Worm (Caenorhabditis elegans) whole organism, L4 larva: Measurements from ENCODE around the gene plk-3.
A peak's percentile ranks its signal among the peaks of the same experiment; 100 is the strongest.

ENCODE experiments used
- D1046.2 ChIP-seq: fragments of 200-800 bp; sonication (Bioruptor generic); IDR thresholded peaks from 2 replicates; pipeline ENCODE4 v1.3.6; 2022; ENCODE audit warnings: missing genetic modification characterization, missing compliant biosample characterization
- F26F4.8 ChIP-seq: fragments of 200-800 bp; sonication (Bioruptor generic); conservative IDR thresholded peaks from 2 replicates; pipeline ENCODE4 v1.3.6; 2022; ENCODE audit warnings: missing genetic modification characterization, missing compliant biosample characterization
- F49E8.2 ChIP-seq: sonication (generic microtip); optimal IDR thresholded peaks from 2 replicates; lab custom pipeline; 2016; ENCODE audit warnings: missing compliant biosample characterization, mild to moderate bottlenecking, missing genetic modification characterization, borderline replicate concordance
- T20F7.1 ChIP-seq: fragments of 200-800 bp; sonication (Bioruptor generic); optimal IDR thresholded peaks from 2 replicates; lab custom pipeline; 2018; ENCODE audit warnings: mild to moderate bottlenecking, missing genetic modification characterization, missing compliant biosample characterization
- Y48G9A.11 ChIP-seq: fragments of 200-800 bp; sonication (Bioruptor generic); IDR thresholded peaks from 2 replicates; pipeline ENCODE4 v1.3.6; 2022; ENCODE audit warnings: missing genetic modification reagents, missing genetic modification characterization, missing compliant biosample characterization
- Y5F2A.4 ChIP-seq: fragments of 200-800 bp; sonication (Bioruptor generic); optimal IDR thresholded peaks from 2 replicates; lab custom pipeline; 2018; ENCODE audit warnings: mild to moderate bottlenecking, missing genetic modification characterization, missing compliant biosample characterization
- ZK337.2 ChIP-seq: fragments of 200-800 bp; sonication (Bioruptor generic); IDR thresholded peaks from 2 replicates; pipeline ENCODE4 v1.3.6; 2022; ENCODE audit warnings: missing genetic modification reagents, missing genetic modification characterization, missing compliant biosample characterization
- aha-1 ChIP-seq: fragments of 150-350 bp; peaks from one replicate; lab custom pipeline; 2014; ENCODE audit warnings: missing biosample characterization, missing genetic modification characterization
- aly-2 ChIP-seq: sonication (generic microtip); optimal IDR thresholded peaks from 2 replicates; lab custom pipeline; 2018; ENCODE audit warnings: missing biosample characterization, missing genetic modification characterization
- arid-1 ChIP-seq: fragments of 200-800 bp; sonication (Bioruptor generic); conservative IDR thresholded peaks from 2 replicates; pipeline ENCODE4 v1.3.6; 2022; ENCODE audit warnings: missing genetic modification reagents, missing genetic modification characterization, missing compliant biosample characterization
- attf-4 ChIP-seq: sonication (generic microtip); optimal IDR thresholded peaks from 3 replicates; lab custom pipeline; 2017; ENCODE audit warnings: missing biosample characterization, missing genetic modification characterization
- ceh-28 ChIP-seq: fragments of 150-350 bp; optimal IDR thresholded peaks from 2 replicates; lab custom pipeline; 2014; ENCODE audit warnings: missing biosample characterization, missing genetic modification reagents, missing genetic modification characterization
- cey-2 ChIP-seq: sonication (generic microtip); optimal IDR thresholded peaks from 3 replicates; lab custom pipeline; 2017; ENCODE audit warnings: missing genetic modification characterization, mild to moderate bottlenecking, missing compliant biosample characterization, antibody characterized with exemption, borderline replicate concordance; ENCODE audit not compliant: insufficient read depth
- daf-12 ChIP-seq: fragments of 150-350 bp; optimal IDR thresholded peaks from 2 replicates; lab custom pipeline; 2014; ENCODE audit warnings: missing biosample characterization, missing genetic modification reagents, missing genetic modification characterization
- daf-16 ChIP-seq, 3 experiments: sonication (generic microtip); optimal IDR thresholded peaks; 2 replicates each; lab custom pipeline; 2016 to 2017; ENCODE audit warnings: missing genetic modification characterization in 3 of 3, missing genetic modification reagents in 3 of 3, mild to moderate bottlenecking in 2 of 3, missing compliant biosample characterization in 2 of 3, missing biosample characterization in 1 of 3, moderate library complexity in 1 of 3
- daf-8 ChIP-seq: fragments of 200-800 bp; sonication (Bioruptor generic); IDR thresholded peaks from 2 replicates; pipeline ENCODE4 v1.3.6; 2022; ENCODE audit warnings: missing genetic modification characterization, missing compliant biosample characterization
- dmd-8 ChIP-seq: fragments of 200-800 bp; sonication (Bioruptor generic); IDR thresholded peaks from 2 replicates; pipeline ENCODE4 v1.3.6; 2022; ENCODE audit warnings: missing genetic modification characterization, missing compliant biosample characterization
- dpl-1 ChIP-seq: fragments of 150-350 bp; optimal IDR thresholded peaks from 2 replicates; lab custom pipeline; 2014; ENCODE audit warnings: missing biosample characterization, missing genetic modification reagents, missing genetic modification characterization
- duxl-1 ChIP-seq: sonication (generic microtip); optimal IDR thresholded peaks from 2 replicates; lab custom pipeline; 2016; ENCODE audit warnings: mild to moderate bottlenecking, missing genetic modification characterization, moderate library complexity, missing compliant biosample characterization; ENCODE audit not compliant: poor library complexity
- dve-1 ChIP-seq: sonication (generic microtip); optimal IDR thresholded peaks from 2 replicates; lab custom pipeline; 2017; ENCODE audit warnings: antibody characterized with exemption, mild to moderate bottlenecking, missing genetic modification characterization, missing compliant biosample characterization; ENCODE audit not compliant: insufficient read depth
- fkh-10 ChIP-seq: fragments of 150-350 bp; optimal IDR thresholded peaks from 2 replicates; lab custom pipeline; 2014; ENCODE audit warnings: missing biosample characterization, missing genetic modification reagents, missing genetic modification characterization
- lim-7 ChIP-seq: fragments of 200-800 bp; sonication (Bioruptor generic); IDR thresholded peaks from 2 replicates; pipeline ENCODE4 v1.3.6; 2022; ENCODE audit warnings: missing genetic modification characterization, missing compliant biosample characterization
- lin-1 ChIP-seq: fragments of 200-800 bp; sonication (Bioruptor generic); IDR thresholded peaks from 2 replicates; pipeline ENCODE4 v1.3.6; 2022; ENCODE audit warnings: missing genetic modification reagents, missing genetic modification characterization, missing compliant biosample characterization
- lin-13 ChIP-seq: fragments of 150-350 bp; optimal IDR thresholded peaks from 2 replicates; lab custom pipeline; 2014; ENCODE audit warnings: missing biosample characterization, missing genetic modification reagents, missing genetic modification characterization
- lin-29 ChIP-seq: fragments of 200-800 bp; sonication (Bioruptor generic); IDR thresholded peaks from 2 replicates; pipeline ENCODE4 v1.3.6; 2022; ENCODE audit warnings: missing genetic modification reagents, missing genetic modification characterization, missing compliant biosample characterization
- lin-38 ChIP-seq: fragments of 200-800 bp; sonication (Bioruptor generic); IDR thresholded peaks from 2 replicates; pipeline ENCODE4 v1.3.6; 2022; ENCODE audit warnings: missing genetic modification reagents, missing genetic modification characterization, missing compliant biosample characterization
- lin-39 ChIP-seq: fragments of 150-350 bp; optimal IDR thresholded peaks from 2 replicates; lab custom pipeline; 2014; ENCODE audit warnings: missing biosample characterization, missing genetic modification reagents, missing genetic modification characterization
- lir-3 ChIP-seq: sonication (generic microtip); optimal IDR thresholded peaks from 2 replicates; lab custom pipeline; 2016; ENCODE audit warnings: mild to moderate bottlenecking, missing genetic modification characterization, missing compliant biosample characterization
- lsy-2 ChIP-seq, 2 experiments: fragments of 150-350 bp in 1 of 2; sonication (generic microtip) in 1 of 2; optimal IDR thresholded peaks; 2 replicates each; lab custom pipeline; 2014 to 2017; ENCODE audit warnings: missing biosample characterization in 2 of 2, missing genetic modification characterization in 2 of 2
- mdl-1 ChIP-seq, 2 experiments: fragments of 150-350 bp in 1 of 2; sonication (generic microtip) in 1 of 2; optimal IDR thresholded peaks; 2 replicates each; lab custom pipeline; 2014 to 2017; ENCODE audit warnings: missing biosample characterization in 2 of 2, missing genetic modification characterization in 2 of 2
- mes-2 ChIP-seq: sonication (generic microtip); optimal IDR thresholded peaks from 2 replicates; lab custom pipeline; 2016; ENCODE audit warnings: missing genotype, mild to moderate bottlenecking, missing genetic modification characterization, missing compliant biosample characterization; ENCODE audit not compliant: poor library complexity, severe bottlenecking
- mxl-2 ChIP-seq: fragments of 200-800 bp; sonication (Bioruptor generic); conservative IDR thresholded peaks from 2 replicates; pipeline ENCODE4 v1.3.6; 2022; ENCODE audit warnings: missing genetic modification reagents, missing genetic modification characterization, missing compliant biosample characterization
- mxl-3 ChIP-seq: fragments of 200-800 bp; sonication (Bioruptor generic); optimal IDR thresholded peaks from 2 replicates; lab custom pipeline; 2018; ENCODE audit warnings: mild to moderate bottlenecking, missing genetic modification characterization, missing compliant biosample characterization
- nhr-10 ChIP-seq: fragments of 150-350 bp; optimal IDR thresholded peaks from 2 replicates; lab custom pipeline; 2014; ENCODE audit warnings: missing biosample characterization, missing genetic modification characterization
- nhr-111 ChIP-seq: fragments of 200-800 bp; sonication (Bioruptor generic); optimal IDR thresholded peaks from 2 replicates; lab custom pipeline; 2018; ENCODE audit warnings: mild to moderate bottlenecking, missing genetic modification characterization, missing compliant biosample characterization
- nhr-25 ChIP-seq: sonication (generic microtip); optimal IDR thresholded peaks from 2 replicates; lab custom pipeline; 2017; ENCODE audit warnings: missing genetic modification characterization, mild to moderate bottlenecking, missing compliant biosample characterization, antibody characterized with exemption, moderate library complexity, borderline replicate concordance; ENCODE audit not compliant: insufficient read depth
- nhr-76 ChIP-seq: fragments of 150-350 bp; optimal IDR thresholded peaks from 2 replicates; lab custom pipeline; 2014; ENCODE audit warnings: missing biosample characterization, missing genetic modification characterization
- pha-4 ChIP-seq, 2 experiments: fragments of 150-350 bp in 1 of 2; fragments of 200-800 bp in 1 of 2; sonication (Bioruptor generic) in 1 of 2; IDR thresholded peaks in 1 of 2; optimal IDR thresholded peaks in 1 of 2; 2 replicates each; pipeline versions ENCODE4 v1.3.6 to Lab custom; 2014 to 2022; ENCODE audit warnings: missing genetic modification characterization in 2 of 2, missing genetic modification reagents in 2 of 2, missing biosample characterization in 1 of 2, missing compliant biosample characterization in 1 of 2
- php-3 ChIP-seq: fragments of 200-800 bp; sonication (Bioruptor generic); IDR thresholded peaks from 2 replicates; pipeline ENCODE4 v1.3.6; 2022; ENCODE audit warnings: missing genetic modification reagents, missing genetic modification characterization, missing compliant biosample characterization
- pqm-1 ChIP-seq: sonication (generic microtip); optimal IDR thresholded peaks from 2 replicates; lab custom pipeline; 2017; ENCODE audit warnings: missing biosample characterization, missing genetic modification characterization
- saeg-2 ChIP-seq: fragments of 200-800 bp; sonication (Bioruptor generic); IDR thresholded peaks from 2 replicates; pipeline ENCODE4 v1.3.6; 2022; ENCODE audit warnings: missing genetic modification reagents, missing genetic modification characterization, missing compliant biosample characterization
- set-16 ChIP-seq: fragments of 200-800 bp; sonication (Bioruptor generic); IDR thresholded peaks from 2 replicates; pipeline ENCODE4 v1.3.6; 2022; ENCODE audit warnings: missing genetic modification reagents, missing genetic modification characterization, missing compliant biosample characterization
- snpc-4 ChIP-seq: fragments of 150-350 bp; optimal IDR thresholded peaks from 2 replicates; lab custom pipeline; 2014; ENCODE audit warnings: missing biosample characterization, missing genetic modification characterization
- unc-62 ChIP-seq, 3 experiments: fragments of 150-350 bp in 1 of 3; sonication (generic microtip); optimal IDR thresholded peaks in 2 of 3; peaks in 1 of 3; 1 replicate in 1 of 3; 2 replicates in 2 of 3; lab custom pipeline; 2014 to 2017; ENCODE audit warnings: missing biosample characterization in 3 of 3, missing genetic modification characterization in 3 of 3, missing genetic modification reagents in 3 of 3, missing genotype in 1 of 3
- vab-7 ChIP-seq: fragments of 200-800 bp; sonication (Bioruptor generic); IDR thresholded peaks from 2 replicates; pipeline ENCODE4 v1.3.6; 2022; ENCODE audit warnings: missing genetic modification reagents, missing genetic modification characterization, missing compliant biosample characterization
- zfp-3 ChIP-seq: fragments of 200-800 bp; sonication (Bioruptor generic); conservative IDR thresholded peaks from 2 replicates; pipeline ENCODE4 v1.3.6; 2022; ENCODE audit warnings: missing genetic modification reagents, missing genetic modification characterization, missing compliant biosample characterization

The plk-3 gene

ce11 chrIV:7510829-7511228, 37.8 kb upstream of the plk-3 start:
- no peak for TF ChIP-seq lin-29 (GFP tag; lab: Robert Waterston, UW)
- peak; percentile 18 for TF ChIP-seq dpl-1 (GFP tag; lab: Kevin White, UChicago)
- TF ChIP-seq, all 104 proteins: peak for 1

- no peak for TF ChIP-seq dve-1 (tag; lab: Kevin White, UChicago)
- TF ChIP-seq F49E8.2 (tag; lab: Kevin White, UChicago), result peak; percentile 9
- no peak for TF ChIP-seq zfp-3 (GFP tag; lab: Robert Waterston, UW)
- TF ChIP-seq daf-12 (tag; lab: Kevin White, UChicago), result no peak
- TF ChIP-seq nhr-76 (tag; lab: Kevin White, UChicago), result no peak
- no peak for TF ChIP-seq aly-2 (tag; lab: Kevin White, UChicago)
- no peak for TF ChIP-seq set-16 (GFP tag; lab: Robert Waterston, UW)
- TF ChIP-seq unc-62 (GFP tag; optimal IDR thresholded peaks at IDR 0.05 in 1 of 2; lab: Kevin White, UChicago), result peak in 1 of 2 experiments; percentile 38
- no peak for TF ChIP-seq unc-62 (tag; optimal IDR thresholded peaks at IDR 0.05; lab: Kevin White, UChicago)
- TF ChIP-seq arid-1 (GFP tag; lab: Robert Waterston, UW), result no peak
- TF ChIP-seq fkh-10, result no peak
- TF ChIP-seq mes-2, result peak; percentile 48
- TF ChIP-seq Y5F2A.4, result no peak
- peak in 1 of 2 experiments; percentile 91 for TF ChIP-seq lsy-2 (tag; optimal IDR thresholded peaks at IDR 0.05; lab: Kevin White, UChicago)
- no peak for TF ChIP-seq mdl-1 (tag; optimal IDR thresholded peaks at IDR 0.05; lab: Kevin White, UChicago)
- no peak for TF ChIP-seq lir-3 (tag; lab: Kevin White, UChicago)
- no peak for TF ChIP-seq mxl-3 (GFP tag; lab: Kevin White, UChicago)
- no peak for TF ChIP-seq saeg-2 (GFP tag; lab: Robert Waterston, UW)
- TF ChIP-seq lin-39, result no peak
- no peak for TF ChIP-seq php-3
- no peak for TF ChIP-seq attf-4 (tag; lab: Kevin White, UChicago)
- TF ChIP-seq cey-2 (tag; lab: Kevin White, UChicago), result no peak
- TF ChIP-seq snpc-4 (tag; lab: Kevin White, UChicago), result no peak
- no peak for TF ChIP-seq lin-1 (GFP tag; lab: Robert Waterston, UW)
- TF ChIP-seq nhr-25 (tag; lab: Kevin White, UChicago), result no peak
- TF ChIP-seq pha-4 (GFP tag; IDR thresholded peaks at IDR 0.05; lab: Robert Waterston, UW), result no peak
- TF ChIP-seq pha-4 (tag; optimal IDR thresholded peaks at IDR 0.05; lab: Kevin White, UChicago), result no peak
- TF ChIP-seq lin-29 (GFP tag; lab: Robert Waterston, UW), result no peak
- TF ChIP-seq T20F7.1 (GFP tag; lab: Kevin White, UChicago), result no peak
- no peak for TF ChIP-seq nhr-111 (GFP tag; lab: Kevin White, UChicago)
- TF ChIP-seq vab-7 (GFP tag; lab: Robert Waterston, UW), result no peak
- TF ChIP-seq nhr-10 (tag; lab: Kevin White, UChicago), result no peak
- TF ChIP-seq pqm-1 (tag; lab: Kevin White, UChicago), result no peak
- 0 out of 2 replicates have a peak, but pooled peaks have one; percentile 18 for TF ChIP-seq lin-38 (GFP tag; lab: Robert Waterston, UW)
- TF ChIP-seq daf-16 (GFP tag; optimal IDR thresholded peaks at IDR 0.05; lab: Kevin White, UChicago), result no peak
- TF ChIP-seq daf-16 (tag; optimal IDR thresholded peaks at IDR 0.05; lab: Kevin White, UChicago), result peak; percentile 16
- TF ChIP-seq daf-8 (GFP tag; lab: Robert Waterston, UW), result no peak
- no peak for TF ChIP-seq ZK337.2 (GFP tag; lab: Robert Waterston, UW)
- no peak for TF ChIP-seq lim-7
- no peak for TF ChIP-seq D1046.2 (GFP tag; lab: Robert Waterston, UW)
- TF ChIP-seq Y48G9A.11, result 0 out of 2 replicates have a peak, but pooled peaks have one; percentile 47
- TF ChIP-seq lin-13 (GFP tag; lab: Kevin White, UChicago), result no peak
- TF ChIP-seq dpl-1 (GFP tag; lab: Kevin White, UChicago), result peak; percentile 27
- no peak for TF ChIP-seq aha-1 (tag; lab: Kevin White, UChicago)
- no peak for TF ChIP-seq dmd-8 (GFP tag; lab: Robert Waterston, UW)
- TF ChIP-seq mxl-2 (GFP tag; lab: Robert Waterston, UW), result no peak
- TF ChIP-seq F26F4.8 (GFP tag; lab: Robert Waterston, UW), result no peak
- TF ChIP-seq duxl-1 (tag; lab: Kevin White, UChicago), result no peak
- TF ChIP-seq ceh-28, result no peak
Measured at ce11 chrIV:7508850-7509249, 35.8 kb upstream of the plk-3 start.
